Fruit fly (Drosophila melanogaster) whole organism, wandering third instar larva: ENCODE results near the gene CG12259.

Experiments used
- HLH106 ChIP-seq: fragments of 200-800 bp; optimal IDR thresholded peaks from 3 replicates; lab custom pipeline; 2019; ENCODE audit warnings: missing biosample characterization, mild to moderate bottlenecking, missing genetic modification characterization, moderate library complexity
- Hr78 ChIP-seq: fragments of >200 bp; optimal IDR thresholded peaks from 2 replicates; lab custom pipeline; 2017; ENCODE audit warnings: missing biosample characterization, missing genetic modification characterization
- Rel ChIP-seq, 2 experiments: fragments of 200-800 bp; sonication (Bioruptor generic) in 1 of 2; optimal IDR thresholded peaks; 2 replicates in 1 of 2; 3 replicates in 1 of 2; lab custom pipeline; 2016 to 2019; ENCODE audit warnings: mild to moderate bottlenecking in 2 of 2, missing biosample characterization in 2 of 2, missing genetic modification characterization in 2 of 2, moderate library complexity in 1 of 2
- dsf ChIP-seq: sonication (Bioruptor generic); optimal IDR thresholded peaks from 2 replicates; lab custom pipeline; 2016; ENCODE audit warnings: missing biosample characterization, missing genetic modification characterization, borderline replicate concordance
- jim ChIP-seq: fragments of 175-275, 200-325 bp; sonication (Bioruptor generic); optimal IDR thresholded peaks from 2 replicates; lab custom pipeline; 2016; ENCODE audit warnings: missing biosample characterization, mild to moderate bottlenecking, missing genetic modification characterization
- pan ChIP-seq: fragments of >200 bp; optimal IDR thresholded peaks from 2 replicates; lab custom pipeline; 2017

dm6 chr3R:27926738-27927215 lies 5.9 kb upstream of the CG12259 start:
- no peak for TF ChIP-seq Hr78
- TF ChIP-seq HLH106 (tag; lab: Kevin White, UChicago): no peak
- TF ChIP-seq Rel (GFP tag; optimal IDR thresholded peaks at IDR 0.05; lab: Kevin White, UChicago): no peak
- peak; percentile 24 for TF ChIP-seq Rel (tag; optimal IDR thresholded peaks at IDR 0.05; lab: Kevin White, UChicago)
- TF ChIP-seq dsf (GFP tag; lab: Kevin White, UChicago): no peak
- TF ChIP-seq pan (lab: Kevin White, UChicago): no peak
- TF ChIP-seq jim: no peak
